Fruit fly (Drosophila melanogaster) whole organism, embryonic: ENCODE measurements around the gene Eip63F-1.

ENCODE experiments used
- CG1024 ChIP-seq: fragments of 200-800 bp; sonication (Bioruptor generic); IDR thresholded peaks from 2 replicates; pipeline ENCODE4 v1.3.6; 2022; ENCODE audit warnings: missing biosample characterization, missing genetic modification characterization
- CG11093 ChIP-seq: fragments of 200-800 bp; sonication (Bioruptor generic); IDR thresholded peaks from 3 replicates; pipeline ENCODE4 v1.3.6; 2022; ENCODE audit warnings: missing biosample characterization, missing genetic modification characterization
- CG11504 ChIP-seq: fragments of 200-800 bp; sonication (Bioruptor generic); optimal IDR thresholded peaks from 3 replicates; lab custom pipeline; 2019; ENCODE audit warnings: missing biosample characterization, mild to moderate bottlenecking, missing genetic modification characterization, moderate library complexity
- CG12942 ChIP-seq: fragments of 200-800 bp; sonication (Bioruptor generic); optimal IDR thresholded peaks from 3 replicates; lab custom pipeline; 2016; ENCODE audit warnings: missing biosample characterization, missing genetic modification characterization
- CG18619 ChIP-seq: fragments of 200-800 bp; sonication (Bioruptor generic); optimal IDR thresholded peaks from 3 replicates; lab custom pipeline; 2017; ENCODE audit warnings: missing biosample characterization, mild to moderate bottlenecking, missing genetic modification characterization
- CG32772 ChIP-seq: fragments of 200-800 bp; sonication (Bioruptor generic); IDR thresholded peaks from 2 replicates; pipeline ENCODE4 v1.3.6; 2022; ENCODE audit warnings: missing biosample characterization, missing genetic modification characterization
- CG3847 ChIP-seq: fragments of 200-800 bp; sonication (Bioruptor generic); IDR thresholded peaks from 2 replicates; pipeline ENCODE4 v1.3.6; 2022; ENCODE audit warnings: missing biosample characterization, missing genetic modification characterization
- CG7271 ChIP-seq: fragments of 200-800 bp; sonication (Bioruptor generic); optimal IDR thresholded peaks from 2 replicates; lab custom pipeline; 2018; ENCODE audit warnings: missing biosample characterization, mild to moderate bottlenecking, missing genetic modification characterization, moderate library complexity
- CG7372 ChIP-seq: fragments of 200-800 bp; sonication (Bioruptor generic); IDR thresholded peaks from 2 replicates; pipeline ENCODE4 v1.3.6; 2022; ENCODE audit warnings: missing biosample characterization, missing genetic modification characterization
- CG7786 ChIP-seq: fragments of 200-800 bp; sonication (Bioruptor generic); optimal IDR thresholded peaks from 2 replicates; lab custom pipeline; 2016; ENCODE audit warnings: missing biosample characterization, missing genetic modification characterization
- CG8290 ChIP-seq, 3 experiments: fragments of 200-800 bp; sonication (Bioruptor generic); optimal IDR thresholded peaks; 2 replicates each; lab custom pipeline; 2016 to 2019; ENCODE audit warnings: missing biosample characterization in 3 of 3, missing genetic modification characterization in 3 of 3, mild to moderate bottlenecking in 2 of 3, moderate library complexity in 1 of 3
- CG9932 ChIP-seq: fragments of 200-800 bp; sonication (Bioruptor generic); IDR thresholded peaks from 2 replicates; pipeline ENCODE4 v1.3.6; 2022; ENCODE audit warnings: missing biosample characterization, missing genetic modification characterization
- CHES-1-like ChIP-seq: fragments of 200-800 bp; sonication (Bioruptor generic); optimal IDR thresholded peaks from 2 replicates; lab custom pipeline; 2016; ENCODE audit warnings: missing biosample characterization, missing genetic modification characterization
- Drgx ChIP-seq: fragments of 200-800 bp; sonication (Bioruptor generic); IDR thresholded peaks from 2 replicates; pipeline ENCODE4 v1.3.6; 2022; ENCODE audit warnings: missing biosample characterization, missing genetic modification characterization
- Gsc ChIP-seq: fragments of 200-800 bp; sonication (Bioruptor generic); IDR thresholded peaks from 2 replicates; pipeline ENCODE4 v1.3.6; 2022; ENCODE audit warnings: missing biosample characterization, missing genetic modification characterization
- H15 ChIP-seq: fragments of 200-800 bp; sonication (Bioruptor generic); IDR thresholded peaks from 3 replicates; pipeline ENCODE4 v1.3.6; 2022; ENCODE audit warnings: missing biosample characterization, missing genetic modification characterization
- Hr78 ChIP-seq, 2 experiments: fragments of 200-800 bp in 1 of 2; fragments of >200 bp in 1 of 2; sonication (Bioruptor generic) in 1 of 2; optimal IDR thresholded peaks; 2 replicates each; lab custom pipeline; 2017 to 2019; ENCODE audit warnings: missing biosample characterization in 2 of 2, missing genetic modification characterization in 2 of 2, mild to moderate bottlenecking in 1 of 2, moderate library complexity in 1 of 2
- Hsf ChIP-seq: fragments of 200-800 bp; sonication (Bioruptor generic); optimal IDR thresholded peaks from 3 replicates; lab custom pipeline; 2016; ENCODE audit warnings: missing biosample characterization, missing genetic modification characterization
- Lpt ChIP-seq: fragments of >200 bp; optimal IDR thresholded peaks from 2 replicates; lab custom pipeline; 2018; ENCODE audit warnings: missing biosample characterization, missing genetic modification characterization
- MESR4 ChIP-seq: fragments of 200-800 bp; sonication (Bioruptor generic); optimal IDR thresholded peaks from 2 replicates; lab custom pipeline; 2018; ENCODE audit warnings: missing biosample characterization, mild to moderate bottlenecking, missing genetic modification characterization, moderate library complexity
- Mad ChIP-seq: fragments of 200-800 bp; sonication (Bioruptor generic); optimal IDR thresholded peaks from 2 replicates; lab custom pipeline; 2016; ENCODE audit warnings: missing biosample characterization, missing genetic modification characterization
- Max ChIP-seq: fragments of 200-800 bp; sonication (Bioruptor generic); optimal IDR thresholded peaks from 2 replicates; lab custom pipeline; 2016; ENCODE audit warnings: missing biosample characterization, mild to moderate bottlenecking, missing genetic modification characterization
- Med ChIP-seq: fragments of 200-800 bp; sonication (Bioruptor generic); peaks from one replicate; lab custom pipeline; 2016; ENCODE audit warnings: missing biosample characterization, missing genetic modification characterization, mild to moderate bottlenecking, inconsistent platforms, moderate library complexity
- Pdp1 ChIP-seq, 2 experiments: fragments of 200-800 bp; sonication (Bioruptor generic); optimal IDR thresholded peaks; 3 replicates each; lab custom pipeline; 2016; ENCODE audit warnings: missing biosample characterization in 2 of 2, missing genetic modification characterization in 2 of 2, mild to moderate bottlenecking in 1 of 2, moderate library complexity in 1 of 2
- Trl ChIP-seq, 3 experiments: fragments of >200 bp in 2 of 3; fragments of 200-800 bp in 1 of 3; sonication (Bioruptor generic) in 1 of 3; optimal IDR thresholded peaks; 2 replicates in 1 of 3; 3 replicates in 2 of 3; lab custom pipeline; 2016 to 2017; ENCODE audit warnings: missing biosample characterization in 1 of 3, missing genetic modification characterization in 1 of 3
- esg ChIP-seq: fragments of 200-800 bp; sonication (Bioruptor generic); conservative IDR thresholded peaks from 2 replicates; pipeline ENCODE4 v1.3.6; 2022; ENCODE audit warnings: missing biosample characterization, missing genetic modification characterization
- fu2 ChIP-seq: fragments of 200-800 bp; sonication (Bioruptor generic); optimal IDR thresholded peaks from 2 replicates; lab custom pipeline; 2016; ENCODE audit warnings: missing biosample characterization, missing genetic modification characterization
- lab ChIP-seq: fragments of 200-800 bp; sonication (Bioruptor generic); optimal IDR thresholded peaks from 3 replicates; lab custom pipeline; 2017; ENCODE audit warnings: missing biosample characterization, missing genetic modification characterization, mild to moderate bottlenecking, moderate library complexity, missing genetic modification reagents
- nau ChIP-seq: fragments of 200-800 bp; sonication (Bioruptor generic); optimal IDR thresholded peaks from 3 replicates; lab custom pipeline; 2017; ENCODE audit warnings: missing biosample characterization, mild to moderate bottlenecking, missing genetic modification characterization, missing genetic modification reagents
- pan ChIP-seq, 4 experiments: fragments of >200 bp in 3 of 4; fragments of 200-800 bp in 1 of 4; sonication (Bioruptor generic) in 1 of 4; optimal IDR thresholded peaks in 3 of 4; IDR thresholded peaks in 1 of 4; 2 replicates each; pipeline versions ENCODE4 v1.3.6 to Lab custom; 2017 to 2022; ENCODE audit warnings: missing biosample characterization in 2 of 4, missing genetic modification characterization in 2 of 4, mixed read lengths in 1 of 4
- prd ChIP-seq, 3 experiments: fragments of >200 bp in 2 of 3; fragments of 200-800 bp in 1 of 3; sonication (Bioruptor generic) in 1 of 3; optimal IDR thresholded peaks in 2 of 3; IDR thresholded peaks in 1 of 3; 2 replicates in 2 of 3; 3 replicates in 1 of 3; pipeline versions ENCODE4 v1.3.6 to Lab custom; 2017 to 2022; ENCODE audit warnings: missing biosample characterization in 1 of 3, missing genetic modification characterization in 1 of 3
- salm ChIP-seq: fragments of 200-800 bp; sonication (Bioruptor generic); optimal IDR thresholded peaks from 2 replicates; lab custom pipeline; 2018; ENCODE audit warnings: missing biosample characterization, mild to moderate bottlenecking, missing genetic modification characterization
- sens ChIP-seq: fragments of 200-800 bp; sonication (Bioruptor generic); peaks from one replicate; lab custom pipeline; 2016; ENCODE audit warnings: missing biosample characterization, missing genetic modification characterization
- slbo ChIP-seq: fragments of 200-800 bp; sonication (Bioruptor generic); IDR thresholded peaks from 2 replicates; pipeline ENCODE4 v1.3.6; 2022; ENCODE audit warnings: missing biosample characterization, missing genetic modification characterization
- usp ChIP-seq: fragments of >200 bp; optimal IDR thresholded peaks from 2 replicates; lab custom pipeline; 2017; ENCODE audit warnings: missing biosample characterization, missing genetic modification characterization

Eip63F-1 gene

dm6 chr3L:3937806-3938205 is 2.4 kb upstream of the Eip63F-1 start, which contains the start of gene CG10866 (continued):
- TF ChIP-seq CG8290 (GFP tag; optimal IDR thresholded peaks at IDR 0.05; lab: Kevin White, UChicago) (no peak), CG8290 (tag; optimal IDR thresholded peaks at IDR 0.05; lab: Kevin White, UChicago) (peak in 1 of 2 experiments; percentile 57), CG9932 (GFP tag; lab: Robert Waterston, UW) (no peak)
- TF ChIP-seq, all 482 proteins: peak for 56

dm6 chr3L:3934110-3934509 is 1.3 kb downstream of the Eip63F-1 start:
- TF ChIP-seq usp (GFP tag; lab: Kevin White, UChicago) (no peak), prd (optimal IDR thresholded peaks at IDR 0.05; lab: Kevin White, UChicago) (no peak), prd (GFP tag; IDR thresholded peaks at IDR 0.05; lab: Robert Waterston, UW) (peak; percentile 15; the same call in 1 of the 3 replicates), sens (GFP tag; lab: Kevin White, UChicago) (peak; percentile 70), lab (GFP tag; lab: Kevin White, UChicago) (no peak), nau (GFP tag; lab: Kevin White, UChicago) (peak; percentile 82), Pdp1 (GFP tag; optimal IDR thresholded peaks at IDR 0.05; lab: Kevin White, UChicago) (peak in 1 of 2 experiments; percentile 58), Hr78 (GFP tag; optimal IDR thresholded peaks at IDR 0.05; lab: Kevin White, UChicago) (peak in 1 of 2 experiments; percentile 27), CG7271 (tag; lab: Kevin White, UChicago) (no peak), CG11093 (GFP tag; lab: Robert Waterston, UW) (no peak), CG7372 (GFP tag; lab: Robert Waterston, UW) (peak; percentile 77), CG3847 (no peak)

dm6 chr3L:3933599-3933998 is 1.8 kb downstream of the Eip63F-1 start:
- peak in 1 of 2 experiments; percentile 31 for TF ChIP-seq Trl (optimal IDR thresholded peaks at IDR 0.05; lab: Kevin White, UChicago)
- TF ChIP-seq Trl (GFP tag; optimal IDR thresholded peaks at IDR 0.05; lab: Kevin White, UChicago): no peak
- no peak for TF ChIP-seq CG11504 (tag; lab: Kevin White, UChicago)
- no peak for TF ChIP-seq CG7786 (GFP tag; lab: Kevin White, UChicago)
- TF ChIP-seq Mad (GFP tag; lab: Kevin White, UChicago): no peak
- TF ChIP-seq MESR4: no peak
- TF ChIP-seq CG32772 (GFP tag; lab: Robert Waterston, UW): 0 out of 2 replicates have a peak, but pooled peaks have one; percentile 24
- TF ChIP-seq fu2: no peak
- TF ChIP-seq slbo (GFP tag; lab: Robert Waterston, UW): 0 out of 2 replicates have a peak, but pooled peaks have one; percentile 12
- TF ChIP-seq esg: no peak
- no peak for TF ChIP-seq CHES-1-like
- TF ChIP-seq salm (tag; lab: Kevin White, UChicago): no peak
- TF ChIP-seq CG1024: no peak
- TF ChIP-seq H15 (GFP tag; lab: Robert Waterston, UW): no peak
- no peak for TF ChIP-seq pan (optimal IDR thresholded peaks at IDR 0.05; lab: Kevin White, UChicago)
- TF ChIP-seq pan (GFP tag; optimal IDR thresholded peaks at IDR 0.05 in 1 of 2, IDR thresholded peaks at IDR 0.05 in 1 of 2): no peak
- TF ChIP-seq CG12942 (GFP tag; lab: Kevin White, UChicago): no peak
- TF ChIP-seq Lpt: no peak
- TF ChIP-seq Gsc (GFP tag; lab: Robert Waterston, UW): no peak
- TF ChIP-seq Med (GFP tag; lab: Kevin White, UChicago): peak; percentile 47
- TF ChIP-seq CG8290 (GFP tag; optimal IDR thresholded peaks at IDR 0.05; lab: Kevin White, UChicago): no peak
- no peak for TF ChIP-seq CG8290 (tag; optimal IDR thresholded peaks at IDR 0.05; lab: Kevin White, UChicago)
- no peak for TF ChIP-seq CG18619 (GFP tag; lab: Kevin White, UChicago)
- peak; percentile 79 for TF ChIP-seq Drgx
- no peak for TF ChIP-seq Hsf (GFP tag; lab: Kevin White, UChicago)
- TF ChIP-seq Max: no peak
